Worm (Caenorhabditis elegans) whole organism, late embryonic: ENCODE data around the gene C02F5.12.

ENCODE experiments used
- ama-1 ChIP-seq: fragments of 150-350 bp; optimal IDR thresholded peaks from 2 replicates; lab custom pipeline; 2014
- che-1 ChIP-seq: sonication (generic microtip); optimal IDR thresholded peaks from 2 replicates; lab custom pipeline; 2016; ENCODE audit warnings: mild to moderate bottlenecking, missing genetic modification characterization, missing compliant biosample characterization
- ets-4 ChIP-seq: sonication (generic microtip); optimal IDR thresholded peaks from 2 replicates; lab custom pipeline; 2016; ENCODE audit warnings: missing genetic modification characterization, missing compliant biosample characterization
- hlh-6 ChIP-seq: sonication (generic microtip); optimal IDR thresholded peaks from 2 replicates; lab custom pipeline; 2016; ENCODE audit warnings: missing genotype, missing genetic modification characterization, missing compliant biosample characterization
- lin-11 ChIP-seq: fragments of 200-800 bp; sonication (Bioruptor generic); optimal IDR thresholded peaks from 2 replicates; lab custom pipeline; 2018; ENCODE audit warnings: mild to moderate bottlenecking, missing genetic modification characterization, missing compliant biosample characterization
- nhr-11 ChIP-seq: fragments of 150-350 bp; optimal IDR thresholded peaks from 2 replicates; lab custom pipeline; 2014; ENCODE audit warnings: missing biosample characterization, missing genetic modification characterization
- pax-1 ChIP-seq: fragments of 150-350 bp; optimal IDR thresholded peaks from 2 replicates; lab custom pipeline; 2014; ENCODE audit warnings: missing biosample characterization, missing genetic modification characterization
- pha-2 ChIP-seq: sonication (generic microtip); optimal IDR thresholded peaks from 2 replicates; lab custom pipeline; 2017; ENCODE audit warnings: mild to moderate bottlenecking, missing genetic modification characterization, missing compliant biosample characterization
- pha-4 ChIP-seq: fragments of 150-350 bp; optimal IDR thresholded peaks from 2 replicates; lab custom pipeline; 2018; ENCODE audit warnings: missing biosample characterization, missing genetic modification reagents, missing genetic modification characterization
- pqm-1 ChIP-seq: sonication (generic microtip); optimal IDR thresholded peaks from 2 replicates; lab custom pipeline; 2016; ENCODE audit warnings: missing genetic modification characterization, missing compliant biosample characterization
- rnt-1 ChIP-seq: sonication (generic microtip); optimal IDR thresholded peaks from 2 replicates; lab custom pipeline; 2016; ENCODE audit warnings: missing genetic modification characterization, missing compliant biosample characterization
- unc-55 ChIP-seq: sonication (generic microtip); optimal IDR thresholded peaks from 2 replicates; lab custom pipeline; 2017; ENCODE audit warnings: missing biosample characterization, missing genetic modification reagents, missing genetic modification characterization

DNA sequence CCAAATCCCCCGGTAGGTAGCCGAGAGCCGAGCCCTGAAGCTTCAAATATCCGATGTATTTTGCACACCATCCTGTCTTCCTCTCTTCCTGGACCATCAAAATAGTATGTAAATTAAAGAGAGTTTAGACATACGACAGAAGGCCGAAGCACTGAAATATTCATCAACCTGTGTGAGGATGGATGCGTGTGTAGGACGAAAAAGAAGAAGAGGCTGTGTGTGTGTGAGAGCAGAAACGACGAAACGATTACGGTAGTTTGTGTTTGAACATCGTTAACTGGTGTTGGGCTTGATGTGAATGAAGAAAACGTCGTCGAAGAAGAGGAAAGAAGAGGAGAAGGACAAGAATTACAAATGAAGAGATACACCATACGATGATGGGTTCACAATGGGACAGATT, 31.3 kb downstream of the C02F5.12 start:
- TF ChIP-seq pha-2 (tag; lab: Kevin White, UChicago) (no peak), nhr-11 (tag; lab: Kevin White, UChicago) (no peak), pqm-1 (tag; lab: Kevin White, UChicago) (no peak), lin-11 (no peak), rnt-1 (tag; lab: Kevin White, UChicago) (no peak), hlh-6 (no peak), ets-4 (no peak), che-1 (no peak), pha-4 (no peak), pax-1 (tag; lab: Kevin White, UChicago) (no peak), ama-1 (lab: Kevin White, UChicago) (no peak), unc-55 (no peak)
